Worm (Caenorhabditis elegans): ENCODE measurements around the gene tyr-2.

tyr-2 gene

ce11 chrIII:13766704-13767323 is 22.8 kb downstream of the tyr-2 start (continued):
- TF ChIP-seq alr-1 (tag; optimal IDR thresholded peaks at IDR 0.05; ENCODE audit: borderline replicate concordance) = no peak
- no peak for TF ChIP-seq hlh-4 (tag; optimal IDR thresholded peaks at IDR 0.05)
- TF ChIP-seq nhr-12 (tag; optimal IDR thresholded peaks at IDR 0.05) = no peak
- no peak for TF ChIP-seq tbx-2 (tag; optimal IDR thresholded peaks at IDR 0.05)
- TF ChIP-seq mep-1 (tag; optimal IDR thresholded peaks at IDR 0.05) = no peak
- TF ChIP-seq lin-15B (tag; optimal IDR thresholded peaks at IDR 0.05) = no peak
- TF ChIP-seq Y116A8C.19 (tag; optimal IDR thresholded peaks at IDR 0.05; ENCODE audit: borderline replicate concordance) = no peak
- TF ChIP-seq efl-3 (GFP tag; optimal IDR thresholded peaks at IDR 0.05) = no peak
- no peak for TF ChIP-seq ceh-8 (GFP tag; optimal IDR thresholded peaks at IDR 0.05)
- TF ChIP-seq ceh-88 (GFP tag; IDR thresholded peaks at IDR 0.05) = no peak
- TF ChIP-seq jun-1 (tag; optimal IDR thresholded peaks at IDR 0.05) = no peak
- no peak for TF ChIP-seq sptf-1 (tag; optimal IDR thresholded peaks at IDR 0.05)
- TF ChIP-seq unc-130 (tag; optimal IDR thresholded peaks at IDR 0.05) = no peak
- TF ChIP-seq snu-23 (GFP tag; optimal IDR thresholded peaks at IDR 0.05) = peak; percentile 20
- TF ChIP-seq nhr-85 (tag) = peak; percentile 38
- no peak for TF ChIP-seq pax-3 (tag; optimal IDR thresholded peaks at IDR 0.05)
- no peak for TF ChIP-seq ama-1 (optimal IDR thresholded peaks at IDR 0.05)
- TF ChIP-seq hlh-17 (GFP tag; optimal IDR thresholded peaks at IDR 0.05; ENCODE audit: borderline replicate concordance) = no peak
- no peak for TF ChIP-seq swsn-7 (tag; optimal IDR thresholded peaks at IDR 0.05)
- no peak for TF ChIP-seq fos-1 (tag; optimal IDR thresholded peaks at IDR 0.05)
- no peak for TF ChIP-seq isw-1 (GFP tag; IDR thresholded peaks at IDR 0.05)
- no peak for TF ChIP-seq snpc-4 (tag; optimal IDR thresholded peaks at IDR 0.05)
- no peak for TF ChIP-seq mef-2 (tag; optimal IDR thresholded peaks at IDR 0.05)
- no peak for TF ChIP-seq unc-30 (tag; optimal IDR thresholded peaks at IDR 0.05)
- peak in 1 of 2 experiments; percentile 30 for TF ChIP-seq mdl-1 (tag; optimal IDR thresholded peaks at IDR 0.05)
- peak; percentile 53 for TF ChIP-seq nhr-90 (tag; optimal IDR thresholded peaks at IDR 0.05; ENCODE audit: poor library complexity)
- TF ChIP-seq lir-3 (tag; optimal IDR thresholded peaks at IDR 0.05; ENCODE audit: poor library complexity) = no peak
- TF ChIP-seq nhr-11 (tag; optimal IDR thresholded peaks at IDR 0.05) = no peak
- TF ChIP-seq nhr-76 (tag; optimal IDR thresholded peaks at IDR 0.05) = no peak
- TF ChIP-seq fkh-4 (tag; optimal IDR thresholded peaks at IDR 0.05; ENCODE audit: borderline replicate concordance) = no peak
- TF ChIP-seq mab-9 (GFP tag; IDR thresholded peaks at IDR 0.05) = no peak
- no peak for TF ChIP-seq nhr-19 (GFP tag; conservative IDR thresholded peaks at IDR 0.05)
- TF ChIP-seq egl-13 (tag; optimal IDR thresholded peaks at IDR 0.05) = no peak
- no peak for TF ChIP-seq vab-15 (tag; optimal IDR thresholded peaks at IDR 0.05)
- no peak for TF ChIP-seq pqm-1 (tag; optimal IDR thresholded peaks at IDR 0.05)
- TF ChIP-seq nhr-77 (tag; optimal IDR thresholded peaks at IDR 0.05) = no peak

DNA sequence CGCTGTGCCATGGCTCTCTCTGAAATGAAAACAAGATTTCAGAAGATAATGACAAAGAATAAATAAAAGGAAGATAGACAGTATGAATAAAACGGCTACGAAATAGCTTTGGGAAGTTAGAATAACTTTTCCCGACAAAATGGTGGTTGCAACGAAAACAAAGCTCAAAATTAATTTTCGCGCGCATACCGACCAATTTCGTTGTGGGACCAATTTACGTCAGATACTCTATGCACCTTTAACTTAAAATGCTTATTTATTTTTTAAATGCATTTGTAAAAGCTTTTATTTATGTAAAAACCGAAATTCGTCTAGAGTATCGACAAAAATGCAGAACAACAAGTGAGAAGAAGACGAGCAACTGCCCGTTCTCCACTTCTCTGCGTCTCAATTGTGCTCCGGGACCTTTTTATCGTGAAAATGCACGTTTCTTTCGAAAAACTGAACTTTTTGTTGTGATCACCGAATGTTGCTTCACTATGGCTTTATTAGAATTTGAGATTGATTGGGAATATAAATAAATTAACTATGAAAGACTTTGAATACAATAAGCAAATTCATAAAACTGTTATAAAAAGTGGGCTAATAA is 24.1 kb downstream of the tyr-2 start, which contains the start of gene rml-1:
Gene rml-1 (minus strand): TSS at position 19 of the 589 bp plus-strand sequence.
- TF ChIP-seq dpl-1 (GFP tag; optimal IDR thresholded peaks at IDR 0.05) (peak in 2 of 3 experiments; percentile 0 to 58), aly-2 (tag; optimal IDR thresholded peaks at IDR 0.05) (no peak), rnt-1 (tag; optimal IDR thresholded peaks at IDR 0.05) (no peak), snpc-4 (tag; optimal IDR thresholded peaks at IDR 0.05) (no peak), ama-1 (optimal IDR thresholded peaks at IDR 0.05) (no peak), grh-1 (GFP tag; IDR thresholded peaks at IDR 0.05) (no peak), lin-14 (GFP tag; optimal IDR thresholded peaks at IDR 0.05) (peak; percentile 26), efl-1 (optimal IDR thresholded peaks at IDR 0.05) (peak; percentile 18 to 45), efl-1 (GFP tag; optimal IDR thresholded peaks at IDR 0.05 in 1 of 2) (peak in 1 of 2 experiments; percentile 54), lin-35 (GFP tag; optimal IDR thresholded peaks at IDR 0.05) (peak in 1 of 2 experiments; percentile 20), fkh-4 (tag; optimal IDR thresholded peaks at IDR 0.05; ENCODE audit: borderline replicate concordance) (no peak)
